Worm (Caenorhabditis elegans): ENCODE measurements around the gene afmd-2.

DNA sequence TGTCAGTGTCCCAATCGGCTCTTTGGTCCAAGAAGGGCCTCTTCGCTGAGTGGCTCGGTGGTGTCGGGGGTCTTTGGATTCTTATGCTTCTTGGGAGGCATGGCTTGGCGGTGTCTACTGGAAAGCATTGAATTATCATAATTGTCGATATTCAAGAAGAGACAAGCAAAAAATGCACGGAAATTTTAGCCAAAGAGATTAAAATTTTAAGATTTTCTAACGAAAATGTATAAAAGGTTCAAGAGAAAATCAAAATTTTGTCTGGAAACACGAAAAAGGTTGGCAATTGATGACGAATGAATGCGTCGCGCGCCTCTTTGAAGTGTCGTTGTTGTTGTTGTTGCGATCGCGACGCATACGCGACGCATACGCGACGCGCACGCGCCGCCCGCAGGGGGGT is 48.1 kb upstream of the afmd-2 start, which contains the start of gene Y38H8A.12:
- no peak for TF ChIP-seq ama-1 (optimal IDR thresholded peaks at IDR 0.05)
- TF ChIP-seq ama-1 (GFP tag; optimal IDR thresholded peaks at IDR 0.05), result no peak
- TF ChIP-seq madf-10 (tag; optimal IDR thresholded peaks at IDR 0.05), result no peak
- no peak for TF ChIP-seq nhr-27 (tag; optimal IDR thresholded peaks at IDR 0.05)
- TF ChIP-seq egl-44 (GFP tag; IDR thresholded peaks at IDR 0.05), result no peak
- TF ChIP-seq unc-130 (GFP tag; optimal IDR thresholded peaks at IDR 0.05), result no peak
- no peak for TF ChIP-seq snpc-1.1 (tag; optimal IDR thresholded peaks at IDR 0.05; ENCODE audit: insufficient read depth)

All from whole organism, young adult.